2 worm cellular contexts compared by ENCODE assay signal in genomic region chrX:6371192-6372116, ce11.
TF ChIP-seq lines count a peak whose summit lies in the region.

No protein-coding gene starts in this region.

TF ChIP-seq in whole organism, L4 larva, 104 proteins besides CTCF, POLR2A, EP300 and RAD21 (continued from another document):
- TF ChIP-seq madf-9 (GFP tag; conservative IDR thresholded peaks at IDR 0.05; lab: Robert Waterston, UW) (peak; percentile 73), hmg-1.1 (GFP tag; IDR thresholded peaks at IDR 0.05; lab: Robert Waterston, UW) (peak; percentile 90), pha-4 (GFP tag; IDR thresholded peaks at IDR 0.05; lab: Robert Waterston, UW) (peak; percentile 89), pha-4 (tag; optimal IDR thresholded peaks at IDR 0.05; lab: Kevin White, UChicago) (no peak), snpc-4 (tag; optimal IDR thresholded peaks at IDR 0.05; lab: Kevin White, UChicago) (no peak), F37D6.2 (tag; optimal IDR thresholded peaks at IDR 0.05; lab: Kevin White, UChicago) (peak; percentile 40), nhr-111 (GFP tag; optimal IDR thresholded peaks at IDR 0.05; lab: Kevin White, UChicago) (peak; percentile 63), T20F7.1 (GFP tag; optimal IDR thresholded peaks at IDR 0.05; lab: Kevin White, UChicago) (no peak), duxl-1 (tag; optimal IDR thresholded peaks at IDR 0.05; lab: Kevin White, UChicago; ENCODE audit: poor library complexity) (peak; percentile 73), set-16 (GFP tag; IDR thresholded peaks at IDR 0.05; lab: Robert Waterston, UW) (no peak), dpl-1 (GFP tag; optimal IDR thresholded peaks at IDR 0.05; lab: Kevin White, UChicago) (no peak), skn-1 (tag; optimal IDR thresholded peaks at IDR 0.05; lab: Kevin White, UChicago) (no peak), lin-29 (GFP tag; IDR thresholded peaks at IDR 0.05; lab: Robert Waterston, UW) (peak; percentile 43; the same call in 1 of the 2 replicates), F26F4.8 (GFP tag; conservative IDR thresholded peaks at IDR 0.05; lab: Robert Waterston, UW) (peak; percentile 90), unc-130 (GFP tag; optimal IDR thresholded peaks at IDR 0.05; lab: Kevin White, UChicago) (peak; percentile 45), Y48G9A.11 (GFP tag; IDR thresholded peaks at IDR 0.05; lab: Robert Waterston, UW) (peak; percentile 51; the same call in 1 of the 2 replicates), dmd-6 (GFP tag; IDR thresholded peaks at IDR 0.05; lab: Robert Waterston, UW) (peak; percentile 68), T26A8.4 (GFP tag; IDR thresholded peaks at IDR 0.05; lab: Robert Waterston, UW) (no peak; the same call in 1 of the 2 replicates), nhr-28 (tag; optimal IDR thresholded peaks at IDR 0.05; lab: Kevin White, UChicago) (peak; percentile 24), D1046.2 (GFP tag; IDR thresholded peaks at IDR 0.05; lab: Robert Waterston, UW) (peak; percentile 87), ceh-20 (GFP tag; IDR thresholded peaks at IDR 0.05; lab: Robert Waterston, UW) (peak; percentile 46; the same call in 1 of the 2 replicates), tag-97 (GFP tag; IDR thresholded peaks at IDR 0.05; lab: Robert Waterston, UW) (no peak), unc-62 (GFP tag; optimal IDR thresholded peaks at IDR 0.05 in 1 of 2; lab: Kevin White, UChicago) (peak in 1 of 2 experiments; percentile 92), unc-62 (tag; optimal IDR thresholded peaks at IDR 0.05; lab: Kevin White, UChicago) (no peak), nhr-237 (tag; optimal IDR thresholded peaks at IDR 0.05; lab: Kevin White, UChicago) (no peak), ctbp-1 (GFP tag; IDR thresholded peaks at IDR 0.05; lab: Robert Waterston, UW) (peak; percentile 85), lin-39 (tag; optimal IDR thresholded peaks at IDR 0.05; lab: Kevin White, UChicago) (no peak), pqm-1 (tag; optimal IDR thresholded peaks at IDR 0.05; lab: Kevin White, UChicago) (no peak), lsy-2 (tag; optimal IDR thresholded peaks at IDR 0.05; lab: Kevin White, UChicago) (no peak), egl-43 (GFP tag; IDR thresholded peaks at IDR 0.05; lab: Robert Waterston, UW) (no peak; the same call in none of the 2 replicates), dmd-9 (GFP tag; IDR thresholded peaks at IDR 0.05; lab: Robert Waterston, UW) (peak; percentile 67; the same call in 1 of the 2 replicates), arid-1 (GFP tag; conservative IDR thresholded peaks at IDR 0.05; lab: Robert Waterston, UW) (no peak; the same call in 1 of the 2 replicates), ZK546.5 (tag; optimal IDR thresholded peaks at IDR 0.05; lab: Kevin White, UChicago) (no peak), zip-2 (tag; optimal IDR thresholded peaks at IDR 0.05; lab: Kevin White, UChicago) (peak; percentile 43), php-3 (GFP tag; IDR thresholded peaks at IDR 0.05; lab: Robert Waterston, UW) (no peak), unc-39 (tag; optimal IDR thresholded peaks at IDR 0.05; lab: Kevin White, UChicago) (no peak), ztf-11 (tag; optimal IDR thresholded peaks at IDR 0.05; lab: Kevin White, UChicago) (no peak), aly-2 (tag; optimal IDR thresholded peaks at IDR 0.05; lab: Kevin White, UChicago) (no peak), lim-7 (GFP tag; IDR thresholded peaks at IDR 0.05; lab: Robert Waterston, UW) (no peak; the same call in 1 of the 2 replicates), aha-1 (tag; lab: Kevin White, UChicago) (peak; percentile 92), zag-1 (tag; optimal IDR thresholded peaks at IDR 0.05; lab: Kevin White, UChicago) (no peak), hif-1 (tag; optimal IDR thresholded peaks at IDR 0.05; lab: Kevin White, UChicago) (no peak), ceh-32 (tag; optimal IDR thresholded peaks at IDR 0.05; lab: Kevin White, UChicago; ENCODE audit: poor library complexity) (peak; percentile 39), dmd-8 (GFP tag; IDR thresholded peaks at IDR 0.05; lab: Robert Waterston, UW) (peak; percentile 94), hlh-30 (tag; optimal IDR thresholded peaks at IDR 0.05; lab: Kevin White, UChicago; ENCODE audit: insufficient read depth) (peak; percentile 50), lin-13 (GFP tag; optimal IDR thresholded peaks at IDR 0.05; lab: Kevin White, UChicago) (no peak), spr-3 (GFP tag; optimal IDR thresholded peaks at IDR 0.05; lab: Kevin White, UChicago) (peak; percentile 81), mdt-29 (GFP tag; IDR thresholded peaks at IDR 0.05; lab: Robert Waterston, UW) (peak; percentile 48; the same call in 1 of the 2 replicates)

TF ChIP-seq in whole organism, late embryonic, 69 proteins besides CTCF, POLR2A, EP300 and RAD21 (continued from another document):
- TF ChIP-seq sox-4 (tag; optimal IDR thresholded peaks at IDR 0.05; lab: Kevin White, UChicago) (peak; percentile 77), dve-1 (tag; optimal IDR thresholded peaks at IDR 0.05; lab: Kevin White, UChicago) (peak; percentile 26), syd-9 (tag; optimal IDR thresholded peaks at IDR 0.05; lab: Kevin White, UChicago) (peak; percentile 9), C08G9.2 (tag; optimal IDR thresholded peaks at IDR 0.05; lab: Kevin White, UChicago) (peak; percentile 1), npax-4 (tag; optimal IDR thresholded peaks at IDR 0.05; lab: Kevin White, UChicago) (peak; percentile 12)
TF ChIP-seq in whole organism, late embryonic: peak in this region for 48.
